Worm (Caenorhabditis elegans): ENCODE measurements around the gene srw-32.
A peak's percentile ranks its signal among the peaks of the same experiment; 100 is the strongest.

srw-32 gene

ce11 chrV:17542304-17542703, 33.7 kb downstream of the srw-32 start:
- no peak for TF ChIP-seq ZK185.1 (tag; optimal IDR thresholded peaks at IDR 0.05; ENCODE audit: poor library complexity, severe bottlenecking)
- TF ChIP-seq F57C9.4 (tag; optimal IDR thresholded peaks at IDR 0.05) = no peak
- TF ChIP-seq sptf-2 (GFP tag; optimal IDR thresholded peaks at IDR 0.05) = no peak
- no peak for TF ChIP-seq bed-2 (GFP tag; IDR thresholded peaks at IDR 0.05)
- no peak for TF ChIP-seq egl-44 (GFP tag; IDR thresholded peaks at IDR 0.05)
- TF ChIP-seq chd-7 (tag; optimal IDR thresholded peaks at IDR 0.05) = no peak
- TF ChIP-seq tlf-1 (GFP tag; optimal IDR thresholded peaks at IDR 0.05) = no peak
- no peak for TF ChIP-seq hsf-1 (GFP tag; IDR thresholded peaks at IDR 0.05)
- TF ChIP-seq nhr-120 (GFP tag; IDR thresholded peaks at IDR 0.05) = 0 out of 2 replicates have a peak, but pooled peaks have one; percentile 67
- TF ChIP-seq ccch-3 (GFP tag; optimal IDR thresholded peaks at IDR 0.05) = no peak
- no peak for TF ChIP-seq ceh-40 (GFP tag; IDR thresholded peaks at IDR 0.05)
- no peak for TF ChIP-seq dpff-1 (tag; optimal IDR thresholded peaks at IDR 0.05)
- no peak for TF ChIP-seq Y56A3A.18 (GFP tag; IDR thresholded peaks at IDR 0.05)
- no peak for TF ChIP-seq nfya-1 (tag; optimal IDR thresholded peaks at IDR 0.05; ENCODE audit: borderline replicate concordance, insufficient read depth)
- no peak for TF ChIP-seq ceh-27 (GFP tag; optimal IDR thresholded peaks at IDR 0.05)
- no peak for TF ChIP-seq madf-6 (GFP tag; IDR thresholded peaks at IDR 0.05)
- no peak for TF ChIP-seq mcd-1 (GFP tag; IDR thresholded peaks at IDR 0.05)
- no peak for TF ChIP-seq let-526 (GFP tag; IDR thresholded peaks at IDR 0.05)
- no peak for TF ChIP-seq repo-1 (tag; optimal IDR thresholded peaks at IDR 0.05)
- peak; percentile 20 for TF ChIP-seq nhr-90 (tag; optimal IDR thresholded peaks at IDR 0.05)
- TF ChIP-seq ztf-25 (GFP tag; IDR thresholded peaks at IDR 0.05) = 0 out of 2 replicates have a peak, but pooled peaks have one; percentile 57
- TF ChIP-seq F49E8.2 (tag; optimal IDR thresholded peaks at IDR 0.05; ENCODE audit: insufficient read depth) = no peak
- TF ChIP-seq zfh-2 (GFP tag; conservative IDR thresholded peaks at IDR 0.05) = no peak
- no peak for TF ChIP-seq F23B12.7 (tag; optimal IDR thresholded peaks at IDR 0.05; ENCODE audit: insufficient read depth)
- no peak for TF ChIP-seq T07F8.4 (tag; optimal IDR thresholded peaks at IDR 0.05)
- TF ChIP-seq mel-28 (tag; optimal IDR thresholded peaks at IDR 0.05; ENCODE audit: borderline replicate concordance) = no peak
- TF ChIP-seq nfya-2 (GFP tag; IDR thresholded peaks at IDR 0.05) = no peak
- no peak for TF ChIP-seq sdz-38 (tag; optimal IDR thresholded peaks at IDR 0.05)
- no peak for TF ChIP-seq ztf-28 (GFP tag; IDR thresholded peaks at IDR 0.05)
- no peak for TF ChIP-seq F10E7.11 (tag; optimal IDR thresholded peaks at IDR 0.05)
- no peak for TF ChIP-seq F22D6.2 (tag; optimal IDR thresholded peaks at IDR 0.05)
- no peak for TF ChIP-seq ceh-79 (tag; optimal IDR thresholded peaks at IDR 0.05)
- TF ChIP-seq Y95B8A.8 (GFP tag; IDR thresholded peaks at IDR 0.05) = no peak
- no peak for TF ChIP-seq lsl-1 (GFP tag; optimal IDR thresholded peaks at IDR 0.05)
- no peak for TF ChIP-seq let-607 (tag; optimal IDR thresholded peaks at IDR 0.05)
- no peak for TF ChIP-seq ama-1 (optimal IDR thresholded peaks at IDR 0.05)
- no peak for TF ChIP-seq ama-1 (GFP tag; optimal IDR thresholded peaks at IDR 0.05)
- TF ChIP-seq ztf-6 (GFP tag; IDR thresholded peaks at IDR 0.05) = no peak
- TF ChIP-seq B0035.1 (tag; optimal IDR thresholded peaks at IDR 0.05) = no peak
- TF ChIP-seq nhr-179 (tag; optimal IDR thresholded peaks at IDR 0.05) = no peak
- TF ChIP-seq mes-4 (tag; optimal IDR thresholded peaks at IDR 0.05) = no peak
- no peak for TF ChIP-seq B0019.2 (GFP tag; conservative IDR thresholded peaks at IDR 0.05)
- no peak for TF ChIP-seq madf-10 (tag; optimal IDR thresholded peaks at IDR 0.05)
- 0 out of 2 replicates have a peak, but pooled peaks have one; percentile 18 for TF ChIP-seq D2030.7 (GFP tag; IDR thresholded peaks at IDR 0.05)
- no peak for TF ChIP-seq C17E4.6 (GFP tag; IDR thresholded peaks at IDR 0.05)
- no peak for TF ChIP-seq ets-4 (GFP tag; optimal IDR thresholded peaks at IDR 0.05)
- TF ChIP-seq somi-1 (GFP tag; optimal IDR thresholded peaks at IDR 0.05) = no peak
- TF ChIP-seq lag-1 (GFP tag; IDR thresholded peaks at IDR 0.05) = no peak
- no peak for TF ChIP-seq snpc-3.4 (tag; optimal IDR thresholded peaks at IDR 0.05)
- no peak for TF ChIP-seq gei-17 (GFP tag; optimal IDR thresholded peaks at IDR 0.05)
